Fruit fly (Drosophila melanogaster) whole organism, prepupa: ENCODE data around the gene CG32719.

Experiments used
- Blimp-1 ChIP-seq: fragments of 200-800 bp; sonication (Bioruptor generic); optimal IDR thresholded peaks from 3 replicates; lab custom pipeline; 2017; ENCODE audit warnings: missing biosample characterization, missing genetic modification characterization, mild to moderate bottlenecking, moderate library complexity, missing genetic modification reagents
- CG10631 ChIP-seq: fragments of 200-800 bp; sonication (Bioruptor generic); optimal IDR thresholded peaks from 2 replicates; lab custom pipeline; 2016; ENCODE audit warnings: missing biosample characterization, missing genetic modification characterization
- CG10669 ChIP-seq: fragments of 200-800 bp; sonication (Bioruptor generic); optimal IDR thresholded peaks from 3 replicates; lab custom pipeline; 2018; ENCODE audit warnings: missing biosample characterization, mild to moderate bottlenecking, missing genetic modification characterization, moderate library complexity
- CG11294 ChIP-seq: fragments of 200-800 bp; sonication (Bioruptor generic); IDR thresholded peaks from 2 replicates; pipeline ENCODE4 v1.3.6; 2022; ENCODE audit warnings: missing biosample characterization, missing genetic modification characterization
- CG11762 ChIP-seq: fragments of 200-800 bp; sonication (Bioruptor generic); optimal IDR thresholded peaks from 3 replicates; lab custom pipeline; 2016; ENCODE audit warnings: missing biosample characterization, missing genetic modification characterization; ENCODE audit not compliant: insufficient read depth
- CG15336 ChIP-seq: fragments of 200-800 bp; sonication (Bioruptor generic); IDR thresholded peaks from 2 replicates; pipeline ENCODE4 v1.3.6; 2022; ENCODE audit warnings: missing biosample characterization, missing genetic modification characterization
- CG1621 ChIP-seq: fragments of 200-800 bp; sonication (Bioruptor generic); optimal IDR thresholded peaks from 3 replicates; lab custom pipeline; 2018; ENCODE audit warnings: missing biosample characterization, mild to moderate bottlenecking, missing genetic modification characterization
- CG31627 ChIP-seq: fragments of 200-800 bp; sonication (Bioruptor generic); optimal IDR thresholded peaks from 3 replicates; lab custom pipeline; 2016; ENCODE audit warnings: missing biosample characterization, missing genetic modification characterization
- CG32006 ChIP-seq: fragments of 200-800 bp; sonication (Bioruptor generic); optimal IDR thresholded peaks from 3 replicates; lab custom pipeline; 2017; ENCODE audit warnings: missing biosample characterization, mild to moderate bottlenecking, missing genetic modification characterization
- CG34406 ChIP-seq: fragments of 200-800 bp; sonication (Bioruptor generic); optimal IDR thresholded peaks from 3 replicates; lab custom pipeline; 2016; ENCODE audit warnings: missing biosample characterization, missing genetic modification characterization
- CG3919 ChIP-seq: fragments of 200-800 bp; sonication (Bioruptor generic); optimal IDR thresholded peaks from 3 replicates; lab custom pipeline; 2016; ENCODE audit warnings: missing biosample characterization, missing genetic modification characterization
- CG4318 ChIP-seq: fragments of 200-800 bp; sonication (Bioruptor generic); optimal IDR thresholded peaks from 3 replicates; lab custom pipeline; 2017; ENCODE audit warnings: missing biosample characterization, mild to moderate bottlenecking, missing genetic modification characterization
- CG6163 ChIP-seq: fragments of 200-800 bp; sonication (Bioruptor generic); IDR thresholded peaks from 3 replicates; pipeline ENCODE4 v1.3.6; 2022; ENCODE audit warnings: missing biosample characterization, missing genetic modification characterization
- CG6792 ChIP-seq: fragments of 200-800 bp; sonication (Bioruptor generic); optimal IDR thresholded peaks from 3 replicates; lab custom pipeline; 2016; ENCODE audit warnings: missing biosample characterization, missing genetic modification characterization
- CG6808 ChIP-seq: fragments of 200-800 bp; sonication (Bioruptor generic); optimal IDR thresholded peaks from 3 replicates; lab custom pipeline; 2017; ENCODE audit warnings: missing biosample characterization, missing genetic modification characterization, mild to moderate bottlenecking, moderate library complexity, missing genetic modification reagents
- CG7368 ChIP-seq: fragments of 200-800 bp; sonication (Bioruptor generic); optimal IDR thresholded peaks from 3 replicates; lab custom pipeline; 2016; ENCODE audit warnings: missing biosample characterization, missing genetic modification characterization
- CG8119 ChIP-seq: fragments of 200-800 bp; sonication (Bioruptor generic); IDR thresholded peaks from 3 replicates; pipeline ENCODE4 v1.3.6; 2022; ENCODE audit warnings: missing biosample characterization, missing genetic modification characterization
- CG8319 ChIP-seq: fragments of 200-800 bp; sonication (Bioruptor generic); optimal IDR thresholded peaks from 3 replicates; lab custom pipeline; 2016; ENCODE audit warnings: missing biosample characterization, missing genetic modification characterization
- CG8632 ChIP-seq: fragments of 200-800 bp; sonication (Bioruptor generic); optimal IDR thresholded peaks from 3 replicates; lab custom pipeline; 2016; ENCODE audit warnings: missing biosample characterization, missing genetic modification characterization
- Eip75B ChIP-seq: fragments of 200-800 bp; sonication (Bioruptor generic); optimal IDR thresholded peaks from 3 replicates; lab custom pipeline; 2016; ENCODE audit warnings: missing biosample characterization, missing genetic modification characterization
- Eip78C ChIP-seq: fragments of 200-800 bp; sonication (Bioruptor generic); peaks from one replicate; lab custom pipeline; 2016; ENCODE audit warnings: missing biosample characterization, missing genetic modification characterization
- Eip93F ChIP-seq: fragments of 200-800 bp; sonication (Bioruptor generic); optimal IDR thresholded peaks from 2 replicates; lab custom pipeline; 2016; ENCODE audit warnings: missing biosample characterization, mild to moderate bottlenecking, missing genetic modification characterization
- Ets21C ChIP-seq: fragments of 200-800 bp; sonication (Bioruptor generic); optimal IDR thresholded peaks from 3 replicates; lab custom pipeline; 2016; ENCODE audit warnings: missing biosample characterization, missing genetic modification characterization
- Ets96B ChIP-seq: fragments of 200-800 bp; optimal IDR thresholded peaks from 2 replicates; lab custom pipeline; 2019; ENCODE audit warnings: missing biosample characterization, mild to moderate bottlenecking, missing genetic modification characterization, moderate library complexity
- Gug ChIP-seq: fragments of 200-800 bp; sonication (Bioruptor generic); IDR thresholded peaks from 2 replicates; pipeline ENCODE4 v1.3.6; 2022; ENCODE audit warnings: missing biosample characterization, missing genetic modification characterization
- Hr38 ChIP-seq: sonication (Bioruptor generic); optimal IDR thresholded peaks from 2 replicates; lab custom pipeline; 2016; ENCODE audit warnings: missing biosample characterization, missing genetic modification characterization
- Hr4 ChIP-seq: fragments of 200-800 bp; sonication (Bioruptor generic); optimal IDR thresholded peaks from 3 replicates; lab custom pipeline; 2016; ENCODE audit warnings: missing biosample characterization, missing genetic modification characterization
- Lpt ChIP-seq: fragments of 200-800 bp; sonication (Bioruptor generic); optimal IDR thresholded peaks from 3 replicates; lab custom pipeline; 2016; ENCODE audit warnings: missing biosample characterization, missing genetic modification characterization
- Met ChIP-seq: fragments of 200-800 bp; sonication (Bioruptor generic); optimal IDR thresholded peaks from 3 replicates; lab custom pipeline; 2016; ENCODE audit warnings: missing biosample characterization, missing genetic modification characterization
- OdsH ChIP-seq: fragments of 200-800 bp; sonication (Bioruptor generic); optimal IDR thresholded peaks from 3 replicates; lab custom pipeline; 2016; ENCODE audit warnings: missing biosample characterization, missing genetic modification characterization
- Smox ChIP-seq: fragments of 200-800 bp; sonication (Bioruptor generic); optimal IDR thresholded peaks from 3 replicates; lab custom pipeline; 2016; ENCODE audit warnings: missing biosample characterization, missing genetic modification characterization
- Sox14 ChIP-seq: fragments of 200-800 bp; sonication (Bioruptor generic); optimal IDR thresholded peaks from 3 replicates; lab custom pipeline; 2016; ENCODE audit warnings: missing biosample characterization, missing genetic modification characterization
- Sox15 ChIP-seq: fragments of 200-800 bp; sonication (Bioruptor generic); optimal IDR thresholded peaks from 3 replicates; lab custom pipeline; 2016; ENCODE audit warnings: missing biosample characterization, missing genetic modification characterization
- acj6 ChIP-seq: fragments of 200-800 bp; sonication (Bioruptor generic); optimal IDR thresholded peaks from 3 replicates; lab custom pipeline; 2016; ENCODE audit warnings: missing biosample characterization, missing genetic modification characterization
- cyc ChIP-seq: fragments of 200-800 bp; sonication (Bioruptor generic); optimal IDR thresholded peaks from 3 replicates; lab custom pipeline; 2016; ENCODE audit warnings: missing biosample characterization, missing genetic modification characterization
- dac ChIP-seq: fragments of 200-800 bp; sonication (Bioruptor generic); optimal IDR thresholded peaks from 2 replicates; lab custom pipeline; 2017; ENCODE audit warnings: missing biosample characterization, mild to moderate bottlenecking, missing genetic modification characterization
- esn ChIP-seq: fragments of 200-800 bp; sonication (Bioruptor generic); optimal IDR thresholded peaks from 2 replicates; lab custom pipeline; 2016; ENCODE audit warnings: missing biosample characterization, mild to moderate bottlenecking, missing genetic modification characterization, moderate library complexity
- fd59A ChIP-seq: fragments of 200-800 bp; sonication (Bioruptor generic); optimal IDR thresholded peaks from 2 replicates; lab custom pipeline; 2017; ENCODE audit warnings: missing biosample characterization, mild to moderate bottlenecking, missing genetic modification characterization, missing genetic modification reagents
- fd85E ChIP-seq: fragments of 200-800 bp; sonication (Bioruptor generic); optimal IDR thresholded peaks from 3 replicates; lab custom pipeline; 2016; ENCODE audit warnings: missing biosample characterization, missing genetic modification characterization
- lz ChIP-seq: fragments of 200-800 bp; sonication (Bioruptor generic); optimal IDR thresholded peaks from 3 replicates; lab custom pipeline; 2016; ENCODE audit warnings: missing biosample characterization, missing genetic modification characterization
- net ChIP-seq: fragments of 200-800 bp; sonication (Bioruptor generic); optimal IDR thresholded peaks from 3 replicates; lab custom pipeline; 2016; ENCODE audit warnings: missing biosample characterization, missing genetic modification characterization
- pdm3 ChIP-seq: fragments of 200-800 bp; sonication (Bioruptor generic); optimal IDR thresholded peaks from 3 replicates; lab custom pipeline; 2016; ENCODE audit warnings: missing biosample characterization, missing genetic modification characterization
- spab ChIP-seq: fragments of 200-800 bp; sonication (Bioruptor generic); optimal IDR thresholded peaks from 2 replicates; lab custom pipeline; 2017; ENCODE audit warnings: missing biosample characterization, mild to moderate bottlenecking, missing genetic modification characterization, missing genetic modification reagents
- ss ChIP-seq, 2 experiments: fragments of 200-800 bp; sonication (Bioruptor generic); optimal IDR thresholded peaks; 2 replicates in 1 of 2; 3 replicates in 1 of 2; lab custom pipeline; 2017 to 2018; ENCODE audit warnings: mild to moderate bottlenecking in 2 of 2, missing biosample characterization in 2 of 2, missing genetic modification characterization in 2 of 2, moderate library complexity in 1 of 2
- topi ChIP-seq: fragments of 200-800 bp; sonication (Bioruptor generic); optimal IDR thresholded peaks from 3 replicates; lab custom pipeline; 2016; ENCODE audit warnings: missing biosample characterization, missing genetic modification characterization
- vri ChIP-seq: fragments of 200-800 bp; sonication (Bioruptor generic); optimal IDR thresholded peaks from 3 replicates; lab custom pipeline; 2016; ENCODE audit warnings: missing biosample characterization, mild to moderate bottlenecking, missing genetic modification characterization

Gene CG32719

DNA sequence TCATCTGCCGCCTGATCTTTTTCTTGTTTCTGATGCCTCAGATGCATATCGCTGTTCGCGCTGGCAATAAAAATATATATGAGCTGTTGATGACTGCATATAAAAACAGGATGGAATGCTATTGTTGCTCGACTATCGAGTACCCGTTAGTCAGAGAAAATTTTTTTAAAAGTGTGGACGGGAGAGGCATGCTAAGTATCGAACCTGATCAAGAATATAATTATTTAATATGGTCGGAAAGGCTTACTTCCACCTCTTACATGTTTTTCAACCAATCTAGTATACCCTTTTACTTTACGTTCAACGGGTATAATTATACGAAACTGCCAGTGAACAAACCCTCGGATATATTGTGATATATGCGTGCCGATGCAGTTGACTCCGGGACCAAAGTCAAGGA is 10.0 kb downstream of the CG32719 start (continued):
- TF ChIP-seq CG32006 (GFP tag; lab: Kevin White, UChicago) (no peak), Sox15 (peak; percentile 26), CG8119 (GFP tag; lab: Robert Waterston, UW) (no peak), Hr38 (GFP tag; lab: Kevin White, UChicago) (no peak), Lpt (GFP tag; lab: Kevin White, UChicago) (no peak), Eip75B (peak; percentile 36), fd85E (GFP tag; lab: Kevin White, UChicago) (no peak), CG31627 (GFP tag; lab: Kevin White, UChicago) (peak; percentile 24)

dm6 chrX:7536859-7537258 is 10.9 kb downstream of the CG32719 start, which contains the start of gene CG32720:
Gene CG32720 (minus strand): TSS chrX:7536959.
- TF ChIP-seq net (GFP tag; lab: Kevin White, UChicago): no peak
- TF ChIP-seq Ets21C (GFP tag; lab: Kevin White, UChicago): no peak
- TF ChIP-seq CG31627 (GFP tag; lab: Kevin White, UChicago): no peak
- TF ChIP-seq CG1621 (tag; lab: Kevin White, UChicago): no peak
- TF ChIP-seq fd85E (GFP tag; lab: Kevin White, UChicago): no peak

- TF ChIP-seq Eip93F (GFP tag; lab: Kevin White, UChicago) (no peak), topi (peak; percentile 48), CG11762 (peak; percentile 40), CG6163 (GFP tag; lab: Robert Waterston, UW) (peak; percentile 79; the same call in 2 of the 3 replicates), acj6 (GFP tag; lab: Kevin White, UChicago) (peak; percentile 55), Smox (peak; percentile 46), CG34406 (GFP tag; lab: Kevin White, UChicago) (peak; percentile 59), CG7368 (GFP tag; lab: Kevin White, UChicago) (peak; percentile 39), CG1621 (tag; lab: Kevin White, UChicago) (peak; percentile 64), fd85E (GFP tag; lab: Kevin White, UChicago) (no peak), CG10669 (GFP tag; lab: Kevin White, UChicago) (peak; percentile 80), Hr38 (GFP tag; lab: Kevin White, UChicago) (no peak), CG6792 (GFP tag; lab: Kevin White, UChicago) (peak; percentile 59), ss (GFP tag; optimal IDR thresholded peaks at IDR 0.05; lab: Kevin White, UChicago) (peak; percentile 50 to 79), dac (GFP tag; lab: Kevin White, UChicago) (no peak), CG15336 (no peak), fd59A (GFP tag; lab: Kevin White, UChicago) (peak; percentile 69), CG8319 (GFP tag; lab: Kevin White, UChicago) (no peak), spab (GFP tag; lab: Kevin White, UChicago) (peak; percentile 72), Blimp-1 (peak; percentile 6), Met (GFP tag; lab: Kevin White, UChicago) (peak; percentile 52), Eip78C (GFP tag; lab: Kevin White, UChicago) (peak; percentile 88), vri (peak; percentile 17), esn (GFP tag; lab: Kevin White, UChicago) (peak; percentile 68), CG32006 (GFP tag; lab: Kevin White, UChicago) (peak; percentile 26), Eip75B (peak; percentile 36), OdsH (peak; percentile 51), lz (GFP tag; lab: Kevin White, UChicago) (peak; percentile 28), CG3919 (GFP tag; lab: Kevin White, UChicago) (peak; percentile 67), Hr4 (GFP tag; lab: Kevin White, UChicago) (peak; percentile 1), Sox14 (GFP tag; lab: Kevin White, UChicago) (peak; percentile 12), CG8632 (GFP tag; lab: Kevin White, UChicago) (peak; percentile 47), CG31627 (GFP tag; lab: Kevin White, UChicago) (peak; percentile 7), Sox15 (peak; percentile 11), CG11294 (GFP tag; lab: Robert Waterston, UW) (no peak), CG4318 (GFP tag; lab: Kevin White, UChicago) (no peak), CG10631 (GFP tag; lab: Kevin White, UChicago) (peak; percentile 59), CG6808 (GFP tag; lab: Kevin White, UChicago) (peak; percentile 73), Ets96B (tag; lab: Kevin White, UChicago) (peak; percentile 85), Gug (GFP tag; lab: Robert Waterston, UW) (0 out of 2 replicates have a peak, but pooled peaks have one; percentile 18), cyc (GFP tag; lab: Kevin White, UChicago) (peak; percentile 44), pdm3 (GFP tag; lab: Kevin White, UChicago) (peak; percentile 46), Ets21C (GFP tag; lab: Kevin White, UChicago) (no peak), CG8119 (GFP tag; lab: Robert Waterston, UW) (no peak)
These were observed 12.9 kb downstream of the CG32719 start for dm6 chrX:7534864-7535263.
